Fruit fly (Drosophila melanogaster): ENCODE data around the gene CG33322.

CG33322 gene

dm6 chr2L:20799991-20800897 lies 15.8 kb downstream of the CG33322 start:
- TF ChIP-seq CG14711 (tag; optimal IDR thresholded peaks at IDR 0.05) (peak; percentile 7), Hr96 (GFP tag; optimal IDR thresholded peaks at IDR 0.05) (no peak), CG33017 (tag; optimal IDR thresholded peaks at IDR 0.05) (peak; percentile 3), pad (GFP tag; optimal IDR thresholded peaks at IDR 0.05) (peak; percentile 97), tj (GFP tag; optimal IDR thresholded peaks at IDR 0.05) (peak; percentile 46), ovo (GFP tag; optimal IDR thresholded peaks at IDR 0.05) (peak; percentile 4), CG7045 (GFP tag; optimal IDR thresholded peaks at IDR 0.05) (no peak)

DNA sequence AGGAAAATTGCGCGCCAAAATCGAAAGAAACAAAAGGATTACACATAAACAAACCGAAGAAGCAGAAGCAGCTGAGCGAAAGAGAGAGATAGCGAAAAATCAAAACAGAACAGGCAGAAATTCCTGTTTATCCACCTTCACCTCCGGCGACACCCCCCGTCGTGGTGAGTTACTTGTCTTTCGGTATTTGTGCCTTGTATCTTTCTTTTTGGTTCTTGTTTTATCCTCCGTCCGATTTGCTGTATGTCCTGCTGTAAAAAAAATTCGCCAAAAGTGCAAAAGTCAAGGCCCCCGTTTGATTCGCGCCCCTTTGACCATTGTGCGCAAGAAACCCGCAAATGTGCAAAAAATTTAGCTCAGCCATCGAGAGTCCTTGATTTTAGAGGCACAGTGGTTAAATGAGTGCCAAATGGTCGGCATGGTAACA lies 17.7 kb downstream of the CG33322 start:
- peak; percentile 73 for TF ChIP-seq pad (GFP tag; optimal IDR thresholded peaks at IDR 0.05)
- no peak for TF ChIP-seq bab1 (GFP tag; optimal IDR thresholded peaks at IDR 0.05)
- no peak for TF ChIP-seq CG7101 (tag; optimal IDR thresholded peaks at IDR 0.05)
- TF ChIP-seq Crg-1 (GFP tag; optimal IDR thresholded peaks at IDR 0.05): no peak
- TF ChIP-seq tj (GFP tag; optimal IDR thresholded peaks at IDR 0.05): no peak
- no peak for TF ChIP-seq CG5204 (GFP tag; optimal IDR thresholded peaks at IDR 0.05)

DNA sequence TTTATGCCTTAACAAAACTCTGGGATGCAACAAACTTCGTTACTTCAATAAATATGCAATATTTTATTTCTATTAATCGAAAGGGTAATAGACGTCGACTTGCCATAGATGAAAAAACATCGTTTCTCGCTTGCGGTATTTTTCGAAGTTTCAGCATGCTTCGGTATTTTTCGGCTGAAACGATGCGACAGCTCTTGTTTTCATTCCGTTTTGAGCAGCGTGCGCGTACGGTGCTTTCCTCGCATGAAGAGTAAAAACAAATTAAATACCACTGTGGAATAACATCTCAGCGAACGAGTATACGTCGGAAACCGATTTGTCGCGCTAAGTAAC lies 18.6 kb downstream of the CG33322 start, which contains the start of gene CG9328:
CG9328 (plus strand) TSS at position 201 of the 333 bp plus-strand sequence.
- peak; percentile 12 for TF ChIP-seq tj (GFP tag; optimal IDR thresholded peaks at IDR 0.05)
- no peak for TF ChIP-seq pad (GFP tag; optimal IDR thresholded peaks at IDR 0.05)
- TF ChIP-seq CG12768 (GFP tag; optimal IDR thresholded peaks at IDR 0.05): no peak
- peak; percentile 47 for TF ChIP-seq Mnt (GFP tag; optimal IDR thresholded peaks at IDR 0.05)
- TF ChIP-seq bab1 (GFP tag; optimal IDR thresholded peaks at IDR 0.05): peak; percentile 62
- TF ChIP-seq CG7101 (tag; optimal IDR thresholded peaks at IDR 0.05): peak; percentile 47
- TF ChIP-seq kay (GFP tag; ENCODE audit: borderline replicate concordance): no peak
- no peak for TF ChIP-seq toe (GFP tag; optimal IDR thresholded peaks at IDR 0.05)
- TF ChIP-seq cnc (optimal IDR thresholded peaks at IDR 0.05): no peak
- no peak for TF ChIP-seq CG11617 (GFP tag; optimal IDR thresholded peaks at IDR 0.05)
- TF ChIP-seq CG1620 (GFP tag; optimal IDR thresholded peaks at IDR 0.05): no peak
- TF ChIP-seq CG5204 (GFP tag; optimal IDR thresholded peaks at IDR 0.05): no peak
- TF ChIP-seq Hr96 (GFP tag; optimal IDR thresholded peaks at IDR 0.05): peak; percentile 33
- TF ChIP-seq ovo (GFP tag; optimal IDR thresholded peaks at IDR 0.05): peak; percentile 2
- TF ChIP-seq CG14711 (tag; optimal IDR thresholded peaks at IDR 0.05): peak; percentile 31
- TF ChIP-seq CG33017 (tag; optimal IDR thresholded peaks at IDR 0.05): peak; percentile 4
- TF ChIP-seq Clk (GFP tag; optimal IDR thresholded peaks at IDR 0.05): no peak
- TF ChIP-seq CG7045 (GFP tag; optimal IDR thresholded peaks at IDR 0.05): no peak
- TF ChIP-seq Crg-1 (GFP tag; optimal IDR thresholded peaks at IDR 0.05): no peak
- TF ChIP-seq cic (GFP tag; optimal IDR thresholded peaks at IDR 0.05): no peak

DNA sequence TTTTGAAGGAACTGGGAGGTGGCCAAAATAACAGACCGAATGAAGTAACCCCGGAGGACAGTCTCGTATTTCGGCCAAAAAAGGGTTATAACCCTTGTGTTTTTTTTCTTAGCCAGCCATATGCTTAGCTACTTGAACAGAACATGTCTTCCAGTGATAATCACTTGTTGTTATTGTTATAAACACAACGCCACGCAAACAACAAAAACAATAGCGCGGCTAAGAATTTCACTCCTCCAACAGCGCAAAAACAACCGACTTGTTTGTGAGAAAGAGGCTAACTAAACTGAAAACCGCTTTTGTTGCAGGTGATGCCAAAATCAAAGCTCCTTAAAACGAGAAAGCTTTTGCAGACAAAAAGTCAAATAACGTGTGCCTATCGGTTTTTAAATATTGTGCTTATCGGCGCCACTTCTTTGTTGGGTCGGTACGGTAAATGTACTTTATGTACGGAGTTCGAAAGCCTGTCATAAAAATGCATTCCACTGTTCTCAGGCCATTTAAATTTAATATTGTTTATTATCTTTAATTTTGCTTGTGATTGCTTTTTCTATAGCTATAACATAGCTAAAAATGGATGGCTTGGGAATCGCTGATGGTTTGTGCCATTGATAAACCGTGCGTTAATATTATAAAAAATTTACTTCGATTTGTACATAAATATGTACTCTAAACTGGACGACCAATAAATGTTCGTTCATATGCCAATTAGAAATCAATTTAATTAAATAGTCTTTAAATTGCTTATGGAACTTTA lies 19.1 kb downstream of the CG33322 start, which contains the start of gene vari:
vari (minus strand) TSS at position 285 of the 757 bp plus-strand sequence.
- TF ChIP-seq tj (GFP tag; optimal IDR thresholded peaks at IDR 0.05): peak; percentile 21
- TF ChIP-seq toe (GFP tag; optimal IDR thresholded peaks at IDR 0.05): peak; percentile 3
- no peak for TF ChIP-seq CG7045 (GFP tag; optimal IDR thresholded peaks at IDR 0.05)
- TF ChIP-seq bab1 (GFP tag; optimal IDR thresholded peaks at IDR 0.05): no peak

DNA sequence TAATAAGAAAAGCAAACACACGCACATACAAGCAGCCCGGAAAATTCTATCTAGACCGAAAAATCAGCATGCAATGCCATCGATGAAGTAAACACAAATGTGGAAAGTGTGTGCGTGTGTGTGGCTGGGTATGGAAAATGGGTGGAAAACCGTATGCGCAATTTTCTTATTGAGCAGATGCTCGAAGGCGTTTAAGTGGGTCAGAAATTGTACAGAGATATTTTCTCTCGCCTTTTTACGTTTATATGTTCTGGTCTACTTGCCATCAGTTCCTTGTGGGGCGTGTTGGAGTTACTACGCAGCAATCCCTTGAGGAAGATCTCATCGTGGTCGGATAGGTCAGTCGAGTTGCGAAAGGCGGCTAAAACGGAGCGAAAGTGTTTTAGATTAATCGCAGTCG lies 20.3 kb downstream of the CG33322 start:
- TF ChIP-seq CG7101 (tag; optimal IDR thresholded peaks at IDR 0.05): no peak
- TF ChIP-seq Hr96 (GFP tag; optimal IDR thresholded peaks at IDR 0.05): no peak
- no peak for TF ChIP-seq Clk (GFP tag; optimal IDR thresholded peaks at IDR 0.05)
- no peak for TF ChIP-seq Crg-1 (GFP tag; optimal IDR thresholded peaks at IDR 0.05)
- no peak for TF ChIP-seq CG33017 (tag; optimal IDR thresholded peaks at IDR 0.05)
- no peak for TF ChIP-seq cic (GFP tag; optimal IDR thresholded peaks at IDR 0.05)
- TF ChIP-seq toe (GFP tag; optimal IDR thresholded peaks at IDR 0.05): no peak
- TF ChIP-seq kay (GFP tag; ENCODE audit: borderline replicate concordance): no peak
- no peak for TF ChIP-seq CG1620 (GFP tag; optimal IDR thresholded peaks at IDR 0.05)
- TF ChIP-seq CG14711 (tag; optimal IDR thresholded peaks at IDR 0.05): no peak
- TF ChIP-seq pad (GFP tag; optimal IDR thresholded peaks at IDR 0.05): no peak
- no peak for TF ChIP-seq CG11617 (GFP tag; optimal IDR thresholded peaks at IDR 0.05)

- TF ChIP-seq CG12768 (GFP tag; optimal IDR thresholded peaks at IDR 0.05) (no peak), CG14711 (tag; optimal IDR thresholded peaks at IDR 0.05) (no peak), tj (GFP tag; optimal IDR thresholded peaks at IDR 0.05) (no peak), Crg-1 (GFP tag; optimal IDR thresholded peaks at IDR 0.05) (no peak), cnc (optimal IDR thresholded peaks at IDR 0.05) (no peak), kay (GFP tag; ENCODE audit: borderline replicate concordance) (no peak), Mnt (GFP tag; optimal IDR thresholded peaks at IDR 0.05) (no peak), Clk (GFP tag; optimal IDR thresholded peaks at IDR 0.05) (no peak), CG1620 (GFP tag; optimal IDR thresholded peaks at IDR 0.05) (no peak)
Observed at dm6 chr2L:20794656-20795055, 21.4 kb downstream of the CG33322 start.
